Fruit fly (Drosophila melanogaster) whole organism, prepupa: ENCODE data around the gene CG46244.
A peak's percentile ranks its signal among the peaks of the same experiment; 100 is the strongest.

Experiments
- Blimp-1 ChIP-seq: fragments of 200-800 bp; sonication (Bioruptor generic); optimal IDR thresholded peaks from 3 replicates; lab custom pipeline; 2017; ENCODE audit warnings: missing biosample characterization, missing genetic modification characterization, mild to moderate bottlenecking, moderate library complexity, missing genetic modification reagents
- CG10669 ChIP-seq: fragments of 200-800 bp; sonication (Bioruptor generic); optimal IDR thresholded peaks from 3 replicates; lab custom pipeline; 2018; ENCODE audit warnings: missing biosample characterization, mild to moderate bottlenecking, missing genetic modification characterization, moderate library complexity
- CG11294 ChIP-seq: fragments of 200-800 bp; sonication (Bioruptor generic); IDR thresholded peaks from 2 replicates; pipeline ENCODE4 v1.3.6; 2022; ENCODE audit warnings: missing biosample characterization, missing genetic modification characterization
- CG15336 ChIP-seq: fragments of 200-800 bp; sonication (Bioruptor generic); IDR thresholded peaks from 2 replicates; pipeline ENCODE4 v1.3.6; 2022; ENCODE audit warnings: missing biosample characterization, missing genetic modification characterization
- CG16779 ChIP-seq: fragments of 200-800 bp; sonication (Bioruptor generic); optimal IDR thresholded peaks from 3 replicates; lab custom pipeline; 2017; ENCODE audit warnings: missing biosample characterization, mild to moderate bottlenecking, missing genetic modification characterization
- CG3032 ChIP-seq: fragments of 200-800 bp; optimal IDR thresholded peaks from 2 replicates; lab custom pipeline; 2019; ENCODE audit warnings: missing biosample characterization, mild to moderate bottlenecking, missing genetic modification characterization, moderate library complexity
- CG34406 ChIP-seq: fragments of 200-800 bp; sonication (Bioruptor generic); optimal IDR thresholded peaks from 3 replicates; lab custom pipeline; 2016; ENCODE audit warnings: missing biosample characterization, missing genetic modification characterization
- CG4318 ChIP-seq: fragments of 200-800 bp; sonication (Bioruptor generic); optimal IDR thresholded peaks from 3 replicates; lab custom pipeline; 2017; ENCODE audit warnings: missing biosample characterization, mild to moderate bottlenecking, missing genetic modification characterization
- CG6163 ChIP-seq: fragments of 200-800 bp; sonication (Bioruptor generic); IDR thresholded peaks from 3 replicates; pipeline ENCODE4 v1.3.6; 2022; ENCODE audit warnings: missing biosample characterization, missing genetic modification characterization
- CG6276 ChIP-seq: fragments of 200-800 bp; sonication (Bioruptor generic); optimal IDR thresholded peaks from 2 replicates; lab custom pipeline; 2017; ENCODE audit warnings: missing biosample characterization, mild to moderate bottlenecking, missing genetic modification characterization
- CG7368 ChIP-seq: fragments of 200-800 bp; sonication (Bioruptor generic); optimal IDR thresholded peaks from 3 replicates; lab custom pipeline; 2016; ENCODE audit warnings: missing biosample characterization, missing genetic modification characterization
- CG8119 ChIP-seq: fragments of 200-800 bp; sonication (Bioruptor generic); IDR thresholded peaks from 3 replicates; pipeline ENCODE4 v1.3.6; 2022; ENCODE audit warnings: missing biosample characterization, missing genetic modification characterization
- CG8319 ChIP-seq: fragments of 200-800 bp; sonication (Bioruptor generic); optimal IDR thresholded peaks from 3 replicates; lab custom pipeline; 2016; ENCODE audit warnings: missing biosample characterization, missing genetic modification characterization
- CG8632 ChIP-seq: fragments of 200-800 bp; sonication (Bioruptor generic); optimal IDR thresholded peaks from 3 replicates; lab custom pipeline; 2016; ENCODE audit warnings: missing biosample characterization, missing genetic modification characterization
- CG9139 ChIP-seq: fragments of 200-800 bp; sonication (Bioruptor generic); optimal IDR thresholded peaks from 3 replicates; lab custom pipeline; 2017; ENCODE audit warnings: missing biosample characterization, mild to moderate bottlenecking, missing genetic modification characterization
- Eip75B ChIP-seq: fragments of 200-800 bp; sonication (Bioruptor generic); optimal IDR thresholded peaks from 3 replicates; lab custom pipeline; 2016; ENCODE audit warnings: missing biosample characterization, missing genetic modification characterization
- Eip78C ChIP-seq: fragments of 200-800 bp; sonication (Bioruptor generic); peaks from one replicate; lab custom pipeline; 2016; ENCODE audit warnings: missing biosample characterization, missing genetic modification characterization
- Eip93F ChIP-seq: fragments of 200-800 bp; sonication (Bioruptor generic); optimal IDR thresholded peaks from 2 replicates; lab custom pipeline; 2016; ENCODE audit warnings: missing biosample characterization, mild to moderate bottlenecking, missing genetic modification characterization
- Ets96B ChIP-seq: fragments of 200-800 bp; optimal IDR thresholded peaks from 2 replicates; lab custom pipeline; 2019; ENCODE audit warnings: missing biosample characterization, mild to moderate bottlenecking, missing genetic modification characterization, moderate library complexity
- Hr38 ChIP-seq: sonication (Bioruptor generic); optimal IDR thresholded peaks from 2 replicates; lab custom pipeline; 2016; ENCODE audit warnings: missing biosample characterization, missing genetic modification characterization
- Hr4 ChIP-seq: fragments of 200-800 bp; sonication (Bioruptor generic); optimal IDR thresholded peaks from 3 replicates; lab custom pipeline; 2016; ENCODE audit warnings: missing biosample characterization, missing genetic modification characterization
- Lpt ChIP-seq: fragments of 200-800 bp; sonication (Bioruptor generic); optimal IDR thresholded peaks from 3 replicates; lab custom pipeline; 2016; ENCODE audit warnings: missing biosample characterization, missing genetic modification characterization
- Met ChIP-seq: fragments of 200-800 bp; sonication (Bioruptor generic); optimal IDR thresholded peaks from 3 replicates; lab custom pipeline; 2016; ENCODE audit warnings: missing biosample characterization, missing genetic modification characterization
- Sox102F ChIP-seq: fragments of 200-800 bp; sonication (Bioruptor generic); optimal IDR thresholded peaks from 2 replicates; lab custom pipeline; 2016; ENCODE audit warnings: missing biosample characterization, mild to moderate bottlenecking, missing genetic modification characterization
- Sox14 ChIP-seq: fragments of 200-800 bp; sonication (Bioruptor generic); optimal IDR thresholded peaks from 3 replicates; lab custom pipeline; 2016; ENCODE audit warnings: missing biosample characterization, missing genetic modification characterization
- Sox15 ChIP-seq: fragments of 200-800 bp; sonication (Bioruptor generic); optimal IDR thresholded peaks from 3 replicates; lab custom pipeline; 2016; ENCODE audit warnings: missing biosample characterization, missing genetic modification characterization
- eg ChIP-seq: fragments of 200-800 bp; sonication (Bioruptor generic); IDR thresholded peaks from 3 replicates; pipeline ENCODE4 v1.3.6; 2022; ENCODE audit warnings: missing biosample characterization, missing genetic modification characterization
- fd59A ChIP-seq: fragments of 200-800 bp; sonication (Bioruptor generic); optimal IDR thresholded peaks from 2 replicates; lab custom pipeline; 2017; ENCODE audit warnings: missing biosample characterization, mild to moderate bottlenecking, missing genetic modification characterization, missing genetic modification reagents
- fd85E ChIP-seq: fragments of 200-800 bp; sonication (Bioruptor generic); optimal IDR thresholded peaks from 3 replicates; lab custom pipeline; 2016; ENCODE audit warnings: missing biosample characterization, missing genetic modification characterization
- fkh ChIP-seq: fragments of 200-800 bp; sonication (Bioruptor generic); optimal IDR thresholded peaks from 3 replicates; lab custom pipeline; 2017; ENCODE audit warnings: missing biosample characterization, mild to moderate bottlenecking, missing genetic modification characterization, moderate library complexity
- pdm3 ChIP-seq: fragments of 200-800 bp; sonication (Bioruptor generic); optimal IDR thresholded peaks from 3 replicates; lab custom pipeline; 2016; ENCODE audit warnings: missing biosample characterization, missing genetic modification characterization
- salr ChIP-seq, 2 experiments: fragments of 200-800 bp; sonication (Bioruptor generic); optimal IDR thresholded peaks; 3 replicates each; lab custom pipeline; 2016 to 2018; ENCODE audit warnings: missing biosample characterization in 2 of 2, missing genetic modification characterization in 2 of 2, mild to moderate bottlenecking in 1 of 2
- ss ChIP-seq, 2 experiments: fragments of 200-800 bp; sonication (Bioruptor generic); optimal IDR thresholded peaks; 2 replicates in 1 of 2; 3 replicates in 1 of 2; lab custom pipeline; 2017 to 2018; ENCODE audit warnings: mild to moderate bottlenecking in 2 of 2, missing biosample characterization in 2 of 2, missing genetic modification characterization in 2 of 2, moderate library complexity in 1 of 2
- topi ChIP-seq: fragments of 200-800 bp; sonication (Bioruptor generic); optimal IDR thresholded peaks from 3 replicates; lab custom pipeline; 2016; ENCODE audit warnings: missing biosample characterization, missing genetic modification characterization
- vri ChIP-seq: fragments of 200-800 bp; sonication (Bioruptor generic); optimal IDR thresholded peaks from 3 replicates; lab custom pipeline; 2016; ENCODE audit warnings: missing biosample characterization, mild to moderate bottlenecking, missing genetic modification characterization

Gene CG46244

dm6 chr2L:19763773-19764580, 157.6 kb downstream of the CG46244 start, which contains the start of gene fbp (continued):
- TF ChIP-seq topi (GFP tag; lab: Kevin White, UChicago) (peak; percentile 41), CG10669 (GFP tag; lab: Kevin White, UChicago) (peak; percentile 50), fd59A (GFP tag; lab: Kevin White, UChicago) (peak; percentile 77), Hr38 (GFP tag; lab: Kevin White, UChicago) (no peak), fd85E (peak; percentile 12), Sox102F (peak; percentile 38), CG4318 (GFP tag; lab: Kevin White, UChicago) (peak; percentile 79), Lpt (peak; percentile 49), Ets96B (tag; lab: Kevin White, UChicago) (peak; percentile 73), Eip78C (GFP tag; lab: Kevin White, UChicago) (peak; percentile 87), CG3032 (tag; lab: Kevin White, UChicago) (peak; percentile 77), Eip93F (peak; percentile 20), ss (GFP tag; optimal IDR thresholded peaks at IDR 0.05; lab: Kevin White, UChicago) (peak; percentile 68 to 80), CG9139 (GFP tag; lab: Kevin White, UChicago) (peak; percentile 30), CG16779 (tag; lab: Kevin White, UChicago) (peak; percentile 42), Sox15 (peak; percentile 65), CG6276 (GFP tag; lab: Kevin White, UChicago) (peak; percentile 84), eg (peak; percentile 62), Hr4 (GFP tag; lab: Kevin White, UChicago) (peak; percentile 56), fkh (GFP tag; lab: Kevin White, UChicago) (peak; percentile 45), CG6163 (peak; percentile 53), CG8119 (GFP tag; lab: Robert Waterston, UW) (peak; percentile 50), Blimp-1 (GFP tag; lab: Kevin White, UChicago) (peak; percentile 82), Sox14 (GFP tag; lab: Kevin White, UChicago) (peak; percentile 8), CG8319 (GFP tag; lab: Kevin White, UChicago) (peak; percentile 50), CG34406 (GFP tag; lab: Kevin White, UChicago) (peak; percentile 86)

- peak; percentile 70 for TF ChIP-seq CG6276 (GFP tag; lab: Kevin White, UChicago)
- peak; percentile 23 for TF ChIP-seq vri (GFP tag; lab: Kevin White, UChicago)
- TF ChIP-seq pdm3 (GFP tag; lab: Kevin White, UChicago): no peak
- 0 out of 2 replicates have a peak, but pooled peaks have one; percentile 2 for TF ChIP-seq CG15336
- TF ChIP-seq salr (GFP tag; optimal IDR thresholded peaks at IDR 0.05; lab: Kevin White, UChicago): peak in 1 of 2 experiments; percentile 86
- peak; percentile 39 for TF ChIP-seq CG8632
- peak; percentile 41 for TF ChIP-seq Eip78C (GFP tag; lab: Kevin White, UChicago)
- TF ChIP-seq Met (GFP tag; lab: Kevin White, UChicago): no peak
Measured at dm6 chr2L:19764581-19765136, 158.3 kb downstream of the CG46244 start.

dm6 chr2L:19765406-19765805, 159.0 kb downstream of the CG46244 start:
- TF ChIP-seq CG11294 (GFP tag; lab: Robert Waterston, UW): no peak
- no peak for TF ChIP-seq Blimp-1 (GFP tag; lab: Kevin White, UChicago)
- no peak for TF ChIP-seq Lpt
- no peak for TF ChIP-seq Ets96B (tag; lab: Kevin White, UChicago)
- no peak for TF ChIP-seq Sox102F
- TF ChIP-seq Eip75B (GFP tag; lab: Kevin White, UChicago): no peak

dm6 chr2L:19768967-19769366, 162.6 kb downstream of the CG46244 start, which contains the start of gene bsh:
TSS of gene bsh (minus strand) at chr2L:19769067.
- no peak for TF ChIP-seq CG7368 (GFP tag; lab: Kevin White, UChicago)
- no peak for TF ChIP-seq topi (GFP tag; lab: Kevin White, UChicago)
- no peak for TF ChIP-seq CG6276 (GFP tag; lab: Kevin White, UChicago)
- no peak for TF ChIP-seq eg
- TF ChIP-seq fd85E: no peak
- TF ChIP-seq Lpt: no peak
